Worm (Caenorhabditis elegans): ENCODE results near the gene T06E8.8.

Gene T06E8.8

ce11 chrV:10072721-10073120, 29.2 kb downstream of the T06E8.8 start:
- no peak for TF ChIP-seq lin-13 (GFP tag; optimal IDR thresholded peaks at IDR 0.05)
- no peak for TF ChIP-seq egl-27 (tag; optimal IDR thresholded peaks at IDR 0.05)

ce11 chrV:10073793-10074192, 30.2 kb downstream of the T06E8.8 start, which contains the start of gene F57A8.6:
Gene F57A8.6, minus strand, starts transcription at chrV:10073893.
- no peak for TF ChIP-seq zag-1 (tag; optimal IDR thresholded peaks at IDR 0.05)
- TF ChIP-seq elt-3 (tag; optimal IDR thresholded peaks at IDR 0.05): no peak
- TF ChIP-seq nhr-12 (tag; optimal IDR thresholded peaks at IDR 0.05): no peak
- no peak for TF ChIP-seq lin-11 (tag; optimal IDR thresholded peaks at IDR 0.05)
- no peak for TF ChIP-seq ama-1 (optimal IDR thresholded peaks at IDR 0.05)
- no peak for TF ChIP-seq sem-4 (tag; optimal IDR thresholded peaks at IDR 0.05)
- TF ChIP-seq mbf-1 (tag; optimal IDR thresholded peaks at IDR 0.05): no peak
- no peak for TF ChIP-seq ceh-82 (tag; optimal IDR thresholded peaks at IDR 0.05)
- no peak for TF ChIP-seq sma-9 (GFP tag; optimal IDR thresholded peaks at IDR 0.05)
- no peak for TF ChIP-seq sma-9 (tag; optimal IDR thresholded peaks at IDR 0.05)
- no peak for TF ChIP-seq lin-13 (GFP tag; optimal IDR thresholded peaks at IDR 0.05)
- no peak for TF ChIP-seq R02D3.7 (tag; optimal IDR thresholded peaks at IDR 0.05)
- TF ChIP-seq fos-1 (tag; optimal IDR thresholded peaks at IDR 0.05): no peak
- no peak for TF ChIP-seq lsy-2 (tag; optimal IDR thresholded peaks at IDR 0.05)
- no peak for TF ChIP-seq lin-39 (tag; optimal IDR thresholded peaks at IDR 0.05)
- no peak for TF ChIP-seq nhr-237 (tag; optimal IDR thresholded peaks at IDR 0.05)
- no peak for TF ChIP-seq nhr-129 (tag; optimal IDR thresholded peaks at IDR 0.05)
- TF ChIP-seq crh-2 (tag; optimal IDR thresholded peaks at IDR 0.05): no peak
- no peak for TF ChIP-seq ztf-4 (tag; optimal IDR thresholded peaks at IDR 0.05)
- TF ChIP-seq mab-5 (tag; optimal IDR thresholded peaks at IDR 0.05): no peak
- no peak for TF ChIP-seq ceh-16 (tag; optimal IDR thresholded peaks at IDR 0.05)

ce11 chrV:10075441-10075840, 31.9 kb downstream of the T06E8.8 start, which contains the start of gene F57A8.7:
Gene F57A8.7, plus strand, starts transcription at chrV:10075741.
- TF ChIP-seq nhr-23 (tag; optimal IDR thresholded peaks at IDR 0.05): no peak
- TF ChIP-seq ceh-82 (tag; optimal IDR thresholded peaks at IDR 0.05): no peak
- TF ChIP-seq dmd-4 (tag; optimal IDR thresholded peaks at IDR 0.05): no peak
- no peak for TF ChIP-seq blmp-1 (tag; optimal IDR thresholded peaks at IDR 0.05; ENCODE audit: insufficient read depth)
- TF ChIP-seq ceh-16 (tag; optimal IDR thresholded peaks at IDR 0.05): no peak
- no peak for TF ChIP-seq ztf-1 (GFP tag; conservative IDR thresholded peaks at IDR 0.05)
- no peak for TF ChIP-seq elt-3 (tag; optimal IDR thresholded peaks at IDR 0.05)

ce11 chrV:10078244-10078643, 34.7 kb downstream of the T06E8.8 start, which contains the start of gene R04B5.1:
Gene R04B5.1, minus strand, starts transcription at chrV:10078344.
- TF ChIP-seq unc-55 (GFP tag; optimal IDR thresholded peaks at IDR 0.05) (no peak), lin-13 (GFP tag; optimal IDR thresholded peaks at IDR 0.05) (no peak), nhr-6 (tag; optimal IDR thresholded peaks at IDR 0.05) (no peak), nhr-77 (tag; optimal IDR thresholded peaks at IDR 0.05) (no peak), nhr-23 (tag; optimal IDR thresholded peaks at IDR 0.05) (no peak), ztf-1 (GFP tag; conservative IDR thresholded peaks at IDR 0.05) (no peak), skn-1 (tag; optimal IDR thresholded peaks at IDR 0.05) (no peak), nhr-129 (tag; optimal IDR thresholded peaks at IDR 0.05) (no peak), zag-1 (tag; optimal IDR thresholded peaks at IDR 0.05) (no peak), F13H6.1 (tag; optimal IDR thresholded peaks at IDR 0.05) (no peak), ama-1 (optimal IDR thresholded peaks at IDR 0.05) (no peak), lin-11 (tag; optimal IDR thresholded peaks at IDR 0.05) (no peak), gmeb-1 (tag; optimal IDR thresholded peaks at IDR 0.05) (no peak), dmd-4 (tag; optimal IDR thresholded peaks at IDR 0.05) (no peak), ceh-16 (tag; optimal IDR thresholded peaks at IDR 0.05) (no peak), mab-5 (tag; optimal IDR thresholded peaks at IDR 0.05) (no peak), ztf-4 (tag; optimal IDR thresholded peaks at IDR 0.05) (no peak), unc-62 (GFP tag; optimal IDR thresholded peaks at IDR 0.05) (no peak), C34F6.9 (tag; optimal IDR thresholded peaks at IDR 0.05) (no peak)

ce11 chrV:10080905-10081304, 37.4 kb downstream of the T06E8.8 start:
- TF ChIP-seq nhr-23 (tag; optimal IDR thresholded peaks at IDR 0.05) (no peak), dmd-4 (tag; optimal IDR thresholded peaks at IDR 0.05) (no peak), elt-1 (tag; optimal IDR thresholded peaks at IDR 0.05) (no peak), F13H6.1 (tag; optimal IDR thresholded peaks at IDR 0.05) (no peak), ama-1 (optimal IDR thresholded peaks at IDR 0.05) (no peak), alr-1 (tag; optimal IDR thresholded peaks at IDR 0.05) (no peak), nhr-12 (tag; optimal IDR thresholded peaks at IDR 0.05) (no peak), unc-39 (tag; optimal IDR thresholded peaks at IDR 0.05) (no peak), nhr-21 (tag; optimal IDR thresholded peaks at IDR 0.05) (no peak), nhr-10 (tag; optimal IDR thresholded peaks at IDR 0.05) (no peak), R02D3.7 (tag; optimal IDR thresholded peaks at IDR 0.05) (no peak), ceh-16 (tag; optimal IDR thresholded peaks at IDR 0.05) (no peak)
